Fruit fly (Drosophila melanogaster): ENCODE measurements around the gene gzl.

dm6 chr3R:6421712-6422141 is 39.0 kb downstream of the gzl start:
- TF ChIP-seq Dll (optimal IDR thresholded peaks at IDR 0.05) (no peak), CG8478 (optimal IDR thresholded peaks at IDR 0.05) (no peak), usp (GFP tag; optimal IDR thresholded peaks at IDR 0.05) (no peak)
